Fruit fly (Drosophila melanogaster) whole organism, adult: ENCODE results near the gene CG9784.

ENCODE experiments used
- CG11617 ChIP-seq: fragments of 200-800 bp; sonication (Bioruptor generic); optimal IDR thresholded peaks from 2 replicates; lab custom pipeline; 2017; ENCODE audit warnings: mild to moderate bottlenecking, missing biosample characterization, missing genetic modification reagents, missing genetic modification characterization
- CG12768 ChIP-seq: fragments of 200-800 bp; sonication (Bioruptor generic); optimal IDR thresholded peaks from 2 replicates; lab custom pipeline; 2017; ENCODE audit warnings: missing biosample characterization, missing genetic modification characterization, mild to moderate bottlenecking, moderate library complexity, missing genetic modification reagents
- CG14711 ChIP-seq: fragments of 200-800 bp; sonication (Bioruptor generic); optimal IDR thresholded peaks from 2 replicates; lab custom pipeline; 2018; ENCODE audit warnings: missing biosample characterization, mild to moderate bottlenecking, missing genetic modification characterization, moderate library complexity
- CG1620 ChIP-seq: fragments of 200-800 bp; sonication (Bioruptor generic); optimal IDR thresholded peaks from 2 replicates; lab custom pipeline; 2016; ENCODE audit warnings: missing biosample characterization, missing genetic modification characterization
- CG33017 ChIP-seq: fragments of 200-800 bp; sonication (Bioruptor generic); optimal IDR thresholded peaks from 2 replicates; lab custom pipeline; 2018; ENCODE audit warnings: missing biosample characterization, mild to moderate bottlenecking, missing genetic modification characterization, moderate library complexity
- CG7045 ChIP-seq: fragments of 200-800 bp; sonication (Bioruptor generic); optimal IDR thresholded peaks from 2 replicates; lab custom pipeline; 2017; ENCODE audit warnings: missing biosample characterization, mild to moderate bottlenecking, missing genetic modification characterization
- CG7101 ChIP-seq: fragments of 200-800 bp; sonication (Bioruptor generic); optimal IDR thresholded peaks from 2 replicates; lab custom pipeline; 2018; ENCODE audit warnings: missing biosample characterization, mild to moderate bottlenecking, missing genetic modification characterization, moderate library complexity
- Crg-1 ChIP-seq: fragments of 200-800 bp; sonication (Bioruptor generic); optimal IDR thresholded peaks from 2 replicates; lab custom pipeline; 2016; ENCODE audit warnings: missing biosample characterization, missing genetic modification characterization
- bab1 ChIP-seq: fragments of 200-800 bp; sonication (Bioruptor generic); optimal IDR thresholded peaks from 3 replicates; lab custom pipeline; 2019; ENCODE audit warnings: missing biosample characterization, mild to moderate bottlenecking, missing genetic modification characterization, moderate library complexity
- cic ChIP-seq: fragments of 200-800 bp; sonication (Bioruptor generic); optimal IDR thresholded peaks from 2 replicates; lab custom pipeline; 2017; ENCODE audit warnings: missing biosample characterization, mild to moderate bottlenecking, missing genetic modification characterization, moderate library complexity
- kay ChIP-seq: fragments of 200-800 bp; sonication (Bioruptor generic); peaks from one replicate; lab custom pipeline; 2016; ENCODE audit warnings: missing biosample characterization, missing genetic modification characterization, borderline replicate concordance
- tj ChIP-seq: fragments of 200-800 bp; sonication (Bioruptor generic); optimal IDR thresholded peaks from 3 replicates; lab custom pipeline; 2017; ENCODE audit warnings: missing biosample characterization, mild to moderate bottlenecking, missing genetic modification characterization, moderate library complexity
- toe ChIP-seq: fragments of 200-800 bp; sonication (Bioruptor generic); optimal IDR thresholded peaks from 2 replicates; lab custom pipeline; 2016; ENCODE audit warnings: missing biosample characterization, missing genetic modification characterization

- no peak for TF ChIP-seq toe (GFP tag; lab: Kevin White, UChicago)
- TF ChIP-seq cic (GFP tag; lab: Kevin White, UChicago): peak; percentile 47
- peak; percentile 58 for TF ChIP-seq CG11617 (GFP tag; lab: Kevin White, UChicago)
- peak; percentile 58 for TF ChIP-seq CG7101
- peak; percentile 82 for TF ChIP-seq tj (GFP tag; lab: Kevin White, UChicago)
- no peak for TF ChIP-seq CG7045 (GFP tag; lab: Kevin White, UChicago)
- peak; percentile 12 for TF ChIP-seq CG1620 (GFP tag; lab: Kevin White, UChicago)
- no peak for TF ChIP-seq kay (GFP tag; lab: Kevin White, UChicago)
- TF ChIP-seq bab1 (GFP tag; lab: Kevin White, UChicago): peak; percentile 52
- TF ChIP-seq CG12768: peak; percentile 3
- peak; percentile 42 for TF ChIP-seq Crg-1 (GFP tag; lab: Kevin White, UChicago)
- TF ChIP-seq CG14711 (tag; lab: Kevin White, UChicago): peak; percentile 11
- TF ChIP-seq CG33017: no peak
These were observed 39.2 kb downstream of the CG9784 start, which contains the start of gene Pp2B-14D for dm6 chrX:16559514-16560510.
